Worm (Caenorhabditis elegans): Measurements from ENCODE around the gene dnj-9.

DNA sequence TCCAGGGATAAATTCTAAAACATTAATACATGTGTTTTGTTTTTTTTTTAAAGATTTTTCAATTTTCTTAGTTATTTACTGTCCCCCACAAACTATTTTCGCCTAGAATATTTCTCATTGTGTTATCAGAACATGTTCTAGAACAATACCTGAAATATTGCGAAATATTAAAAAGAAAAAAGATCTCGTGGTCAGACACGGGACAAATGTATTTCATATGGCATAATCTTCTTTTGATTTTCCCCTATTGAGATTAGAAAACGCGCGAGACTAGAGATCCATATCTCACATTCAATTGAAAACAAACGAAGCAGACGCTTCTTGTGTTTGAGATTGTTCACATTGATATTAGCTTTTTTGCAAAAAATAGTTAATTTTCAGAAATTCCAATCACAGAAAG is 4.3 kb downstream of the dnj-9 start:
- TF ChIP-seq ets-4 (tag; optimal IDR thresholded peaks at IDR 0.05) (no peak), sox-4 (tag; optimal IDR thresholded peaks at IDR 0.05) (no peak), ceh-9 (tag; optimal IDR thresholded peaks at IDR 0.05) (no peak), elt-2 (tag; optimal IDR thresholded peaks at IDR 0.05) (no peak), ahr-1 (tag; optimal IDR thresholded peaks at IDR 0.05) (no peak), ztf-16 (tag; optimal IDR thresholded peaks at IDR 0.05) (no peak), sdc-2 (tag; optimal IDR thresholded peaks at IDR 0.05) (no peak)

Data from whole organism, late embryonic.